Worm (Caenorhabditis elegans) whole organism, L4 larva: ENCODE results near the gene srt-63.

Experiments used
- D1046.2 ChIP-seq: fragments of 200-800 bp; sonication (Bioruptor generic); IDR thresholded peaks from 2 replicates; pipeline ENCODE4 v1.3.6; 2022; ENCODE audit warnings: missing genetic modification characterization, missing compliant biosample characterization
- F10B5.3 ChIP-seq: sonication (generic microtip); optimal IDR thresholded peaks from 2 replicates; lab custom pipeline; 2016; ENCODE audit warnings: mild to moderate bottlenecking, missing genetic modification characterization, missing compliant biosample characterization
- Y5F2A.4 ChIP-seq: fragments of 200-800 bp; sonication (Bioruptor generic); optimal IDR thresholded peaks from 2 replicates; lab custom pipeline; 2018; ENCODE audit warnings: mild to moderate bottlenecking, missing genetic modification characterization, missing compliant biosample characterization
- ZK337.2 ChIP-seq: fragments of 200-800 bp; sonication (Bioruptor generic); IDR thresholded peaks from 2 replicates; pipeline ENCODE4 v1.3.6; 2022; ENCODE audit warnings: missing genetic modification reagents, missing genetic modification characterization, missing compliant biosample characterization
- ama-1 ChIP-seq: fragments of 150-350 bp; optimal IDR thresholded peaks from 2 replicates; lab custom pipeline; 2014; ENCODE audit warnings: inconsistent platforms, mixed read lengths
- attf-4 ChIP-seq: sonication (generic microtip); optimal IDR thresholded peaks from 3 replicates; lab custom pipeline; 2017; ENCODE audit warnings: missing biosample characterization, missing genetic modification characterization
- ceh-20 ChIP-seq: fragments of 200-800 bp; sonication (Bioruptor generic); IDR thresholded peaks from 2 replicates; pipeline ENCODE4 v1.3.6; 2022; ENCODE audit warnings: missing genetic modification reagents, missing genetic modification characterization, missing compliant biosample characterization
- ceh-32 ChIP-seq: sonication (generic microtip); optimal IDR thresholded peaks from 2 replicates; lab custom pipeline; 2016; ENCODE audit warnings: mild to moderate bottlenecking, missing genetic modification characterization, missing compliant biosample characterization; ENCODE audit not compliant: poor library complexity
- ctbp-1 ChIP-seq: fragments of 200-800 bp; sonication (Bioruptor generic); IDR thresholded peaks from 2 replicates; pipeline ENCODE4 v1.3.6; 2022; ENCODE audit warnings: missing genetic modification reagents, missing genetic modification characterization, missing compliant biosample characterization
- daf-16 ChIP-seq, 3 experiments: sonication (generic microtip); optimal IDR thresholded peaks; 2 replicates each; lab custom pipeline; 2016 to 2017; ENCODE audit warnings: missing genetic modification characterization in 3 of 3, missing genetic modification reagents in 3 of 3, mild to moderate bottlenecking in 2 of 3, missing compliant biosample characterization in 2 of 3, missing biosample characterization in 1 of 3, moderate library complexity in 1 of 3
- daf-19 ChIP-seq: fragments of 200-800 bp; sonication (Bioruptor generic); conservative IDR thresholded peaks from 2 replicates; pipeline ENCODE4 v1.3.6; 2022; ENCODE audit warnings: missing genetic modification characterization, missing compliant biosample characterization
- duxl-1 ChIP-seq: sonication (generic microtip); optimal IDR thresholded peaks from 2 replicates; lab custom pipeline; 2016; ENCODE audit warnings: mild to moderate bottlenecking, missing genetic modification characterization, moderate library complexity, missing compliant biosample characterization; ENCODE audit not compliant: poor library complexity
- dve-1 ChIP-seq: sonication (generic microtip); optimal IDR thresholded peaks from 2 replicates; lab custom pipeline; 2017; ENCODE audit warnings: antibody characterized with exemption, mild to moderate bottlenecking, missing genetic modification characterization, missing compliant biosample characterization; ENCODE audit not compliant: insufficient read depth
- egl-27 ChIP-seq: sonication (generic microtip); optimal IDR thresholded peaks from 3 replicates; lab custom pipeline; 2017; ENCODE audit warnings: missing biosample characterization, missing genetic modification reagents, missing genetic modification characterization
- fkh-10 ChIP-seq: fragments of 150-350 bp; optimal IDR thresholded peaks from 2 replicates; lab custom pipeline; 2014; ENCODE audit warnings: missing biosample characterization, missing genetic modification reagents, missing genetic modification characterization
- hlh-11 ChIP-seq: fragments of 200-800 bp; sonication (Bioruptor generic); optimal IDR thresholded peaks from 2 replicates; lab custom pipeline; 2018; ENCODE audit warnings: mild to moderate bottlenecking, missing genetic modification characterization, missing compliant biosample characterization
- hmg-1.1 ChIP-seq: fragments of 200-800 bp; sonication (Bioruptor generic); IDR thresholded peaks from 2 replicates; pipeline ENCODE4 v1.3.6; 2022; ENCODE audit warnings: missing genetic modification reagents, missing genetic modification characterization, missing compliant biosample characterization
- jun-1 ChIP-seq: fragments of 150-350 bp; optimal IDR thresholded peaks from 2 replicates; lab custom pipeline; 2014; ENCODE audit warnings: missing biosample characterization, missing genetic modification reagents, missing genetic modification characterization
- lin-13 ChIP-seq: fragments of 150-350 bp; optimal IDR thresholded peaks from 2 replicates; lab custom pipeline; 2014; ENCODE audit warnings: missing biosample characterization, missing genetic modification reagents, missing genetic modification characterization
- lin-15B ChIP-seq: fragments of 150-350 bp; sonication (generic microtip); optimal IDR thresholded peaks from 3 replicates; lab custom pipeline; 2014; ENCODE audit warnings: missing biosample characterization, missing genetic modification characterization
- lin-38 ChIP-seq: fragments of 200-800 bp; sonication (Bioruptor generic); IDR thresholded peaks from 2 replicates; pipeline ENCODE4 v1.3.6; 2022; ENCODE audit warnings: missing genetic modification reagents, missing genetic modification characterization, missing compliant biosample characterization
- lin-39 ChIP-seq: fragments of 150-350 bp; optimal IDR thresholded peaks from 2 replicates; lab custom pipeline; 2014; ENCODE audit warnings: missing biosample characterization, missing genetic modification reagents, missing genetic modification characterization
- madf-5 ChIP-seq, 2 experiments: fragments of 200-800 bp; sonication (Bioruptor generic); IDR thresholded peaks; 2 replicates each; pipeline ENCODE4 v1.3.6; 2022; ENCODE audit warnings: missing compliant biosample characterization in 2 of 2, missing genetic modification characterization in 2 of 2
- mep-1 ChIP-seq: fragments of 150-350 bp; sonication (generic microtip); optimal IDR thresholded peaks from 3 replicates; lab custom pipeline; 2014; ENCODE audit warnings: missing biosample characterization, missing genetic modification characterization
- nhr-10 ChIP-seq: fragments of 150-350 bp; optimal IDR thresholded peaks from 2 replicates; lab custom pipeline; 2014; ENCODE audit warnings: missing biosample characterization, missing genetic modification characterization
- nhr-11 ChIP-seq: fragments of 150-350 bp; optimal IDR thresholded peaks from 2 replicates; lab custom pipeline; 2014; ENCODE audit warnings: missing biosample characterization, missing genetic modification characterization
- nhr-28 ChIP-seq: fragments of 150-350 bp; optimal IDR thresholded peaks from 2 replicates; lab custom pipeline; 2014; ENCODE audit warnings: missing biosample characterization, missing genetic modification characterization
- nhr-41 ChIP-seq: fragments of 200-800 bp; sonication (Bioruptor generic); IDR thresholded peaks from 2 replicates; pipeline ENCODE4 v1.3.6; 2022; ENCODE audit warnings: missing genetic modification reagents, missing genetic modification characterization, missing compliant biosample characterization
- nhr-42 ChIP-seq: fragments of 200-800 bp; sonication (Bioruptor generic); IDR thresholded peaks from 2 replicates; pipeline ENCODE4 v1.3.6; 2022; ENCODE audit warnings: missing genetic modification characterization, missing compliant biosample characterization
- nhr-6 ChIP-seq: fragments of 150-350 bp; optimal IDR thresholded peaks from 2 replicates; lab custom pipeline; 2014; ENCODE audit warnings: missing biosample characterization, missing genetic modification characterization
- nhr-77 ChIP-seq: fragments of 150-350 bp; optimal IDR thresholded peaks from 2 replicates; lab custom pipeline; 2014; ENCODE audit warnings: missing biosample characterization, missing genetic modification characterization
- pha-4 ChIP-seq, 2 experiments: fragments of 150-350 bp in 1 of 2; fragments of 200-800 bp in 1 of 2; sonication (Bioruptor generic) in 1 of 2; IDR thresholded peaks in 1 of 2; optimal IDR thresholded peaks in 1 of 2; 2 replicates each; pipeline versions ENCODE4 v1.3.6 to Lab custom; 2014 to 2022; ENCODE audit warnings: missing genetic modification characterization in 2 of 2, missing genetic modification reagents in 2 of 2, missing biosample characterization in 1 of 2, missing compliant biosample characterization in 1 of 2
- saeg-2 ChIP-seq: fragments of 200-800 bp; sonication (Bioruptor generic); IDR thresholded peaks from 2 replicates; pipeline ENCODE4 v1.3.6; 2022; ENCODE audit warnings: missing genetic modification reagents, missing genetic modification characterization, missing compliant biosample characterization
- snpc-1.2 ChIP-seq: fragments of 200-800 bp; sonication (Bioruptor generic); IDR thresholded peaks from 2 replicates; pipeline ENCODE4 v1.3.6; 2022; ENCODE audit warnings: missing genetic modification reagents, missing genetic modification characterization, missing compliant biosample characterization
- spr-3 ChIP-seq: fragments of 200-800 bp; sonication (Bioruptor generic); optimal IDR thresholded peaks from 2 replicates; lab custom pipeline; 2018; ENCODE audit warnings: mild to moderate bottlenecking, missing genetic modification characterization, missing compliant biosample characterization
- unc-62 ChIP-seq, 3 experiments: fragments of 150-350 bp in 1 of 3; sonication (generic microtip); optimal IDR thresholded peaks in 2 of 3; peaks in 1 of 3; 1 replicate in 1 of 3; 2 replicates in 2 of 3; lab custom pipeline; 2014 to 2017; ENCODE audit warnings: missing biosample characterization in 3 of 3, missing genetic modification characterization in 3 of 3, missing genetic modification reagents in 3 of 3, missing genotype in 1 of 3
- vab-7 ChIP-seq: fragments of 200-800 bp; sonication (Bioruptor generic); IDR thresholded peaks from 2 replicates; pipeline ENCODE4 v1.3.6; 2022; ENCODE audit warnings: missing genetic modification reagents, missing genetic modification characterization, missing compliant biosample characterization
- zfp-3 ChIP-seq: fragments of 200-800 bp; sonication (Bioruptor generic); conservative IDR thresholded peaks from 2 replicates; pipeline ENCODE4 v1.3.6; 2022; ENCODE audit warnings: missing genetic modification reagents, missing genetic modification characterization, missing compliant biosample characterization
- ztf-7 ChIP-seq: fragments of 150-350 bp; optimal IDR thresholded peaks from 2 replicates; lab custom pipeline; 2014; ENCODE audit warnings: missing biosample characterization, missing genetic modification characterization

The srt-63 gene

DNA sequence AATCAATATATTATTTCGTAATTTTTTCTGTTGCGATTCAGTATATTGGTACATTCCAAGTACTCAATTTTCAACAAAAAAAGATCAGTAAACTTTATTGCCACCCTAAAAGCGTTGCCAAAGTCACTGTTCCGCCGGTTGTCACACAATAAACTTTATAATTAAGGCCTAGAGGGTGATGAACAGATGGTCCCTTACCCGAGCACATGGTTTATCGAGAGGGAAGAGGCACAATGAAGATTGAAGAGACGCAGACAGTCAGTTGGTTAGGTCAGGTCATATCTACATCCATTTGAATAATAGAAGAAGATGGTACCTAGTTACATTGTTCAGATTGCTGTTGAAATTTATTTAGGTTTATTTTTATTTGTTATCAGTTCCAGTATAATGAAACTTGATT is 858 bp upstream of the srt-63 start:
- TF ChIP-seq lin-13 (GFP tag; lab: Kevin White, UChicago) (no peak), ama-1 (no peak), ZK337.2 (GFP tag; lab: Robert Waterston, UW) (no peak), egl-27 (no peak), lin-38 (no peak), nhr-6 (tag; lab: Kevin White, UChicago) (no peak), snpc-1.2 (GFP tag; lab: Robert Waterston, UW) (no peak), jun-1 (tag; lab: Kevin White, UChicago) (no peak), daf-16 (GFP tag; optimal IDR thresholded peaks at IDR 0.05; lab: Kevin White, UChicago) (no peak), daf-16 (tag; optimal IDR thresholded peaks at IDR 0.05; lab: Kevin White, UChicago) (no peak), nhr-77 (tag; lab: Kevin White, UChicago) (no peak), lin-39 (tag; lab: Kevin White, UChicago) (no peak), hlh-11 (tag; lab: Kevin White, UChicago) (no peak), Y5F2A.4 (GFP tag; lab: Kevin White, UChicago) (no peak), mep-1 (tag; lab: Kevin White, UChicago) (no peak), saeg-2 (GFP tag; lab: Robert Waterston, UW) (no peak), vab-7 (GFP tag; lab: Robert Waterston, UW) (no peak)

DNA sequence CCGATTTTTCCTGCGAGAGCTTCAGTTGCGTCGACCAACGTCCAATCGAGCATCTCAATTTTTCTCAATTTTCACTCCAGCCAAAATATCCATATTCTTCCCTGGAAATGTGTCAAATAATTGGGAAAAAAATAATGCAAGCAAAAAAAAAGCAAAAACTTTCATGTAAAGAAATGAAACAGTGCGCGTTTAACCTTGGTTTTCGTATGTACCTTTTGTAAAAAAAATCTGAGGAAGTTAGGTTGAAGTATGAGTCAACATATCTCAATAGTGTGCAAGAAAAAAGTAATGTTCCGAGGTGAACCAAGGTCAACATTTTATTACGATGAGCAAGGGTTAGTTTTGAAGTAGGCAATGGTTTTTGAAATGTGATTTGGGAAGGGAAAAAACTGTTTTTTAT is 5.8 kb downstream of the srt-63 start, which contains the start of gene T28A11.13:
Gene T28A11.13 (minus strand): TSS at position 101 of the 400 bp plus-strand sequence.
- no peak for TF ChIP-seq fkh-10 (GFP tag; lab: Kevin White, UChicago)

DNA sequence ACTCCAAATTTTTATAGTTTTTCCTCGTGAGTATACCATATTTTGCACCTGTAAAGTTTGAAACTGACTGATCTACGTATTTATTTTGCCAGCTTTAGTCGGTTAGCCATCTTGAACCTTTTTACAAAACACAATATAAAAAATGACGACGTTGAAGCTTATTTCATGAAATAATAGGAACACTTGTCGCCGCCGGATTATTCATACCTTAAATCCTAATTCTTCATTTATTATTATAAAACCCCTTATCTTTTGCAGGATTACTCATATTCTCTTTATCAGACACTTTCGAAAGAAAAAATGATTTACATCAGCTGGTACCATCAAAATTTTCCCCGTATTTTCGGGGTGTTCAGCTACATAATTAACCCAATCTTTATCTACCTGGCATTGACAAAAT is 8.4 kb downstream of the srt-63 start, which contains the start of gene srj-8:
Gene srj-8 (plus strand): TSS at position 301 of the 400 bp plus-strand sequence.
- TF ChIP-seq lin-38 (no peak), ama-1 (no peak), lin-15B (tag; lab: Kevin White, UChicago) (no peak), D1046.2 (GFP tag; lab: Robert Waterston, UW) (no peak), nhr-41 (GFP tag; lab: Robert Waterston, UW) (no peak), zfp-3 (no peak)

DNA sequence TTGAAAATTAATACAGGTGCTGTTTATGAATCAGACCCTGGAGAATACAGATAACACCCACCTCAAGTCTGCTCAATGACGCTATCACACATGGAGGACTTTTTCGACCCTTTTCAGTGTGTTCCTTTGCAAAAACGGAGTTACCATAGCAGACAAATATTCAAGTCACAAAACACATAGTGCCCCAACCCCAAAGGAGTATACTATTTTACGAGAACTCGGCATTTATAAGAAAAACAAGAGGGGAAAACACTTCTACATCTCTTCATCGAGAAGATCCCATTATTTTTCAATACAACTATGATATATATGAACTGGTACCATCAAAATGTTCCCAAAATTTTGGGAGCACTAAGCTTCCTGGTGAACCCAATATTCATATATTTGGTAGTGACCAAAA is 11.2 kb downstream of the srt-63 start, which contains the start of gene srj-7:
Gene srj-7 (plus strand): TSS at position 301 of the 400 bp plus-strand sequence.
- TF ChIP-seq unc-62 (GFP tag; optimal IDR thresholded peaks at IDR 0.05 in 1 of 2; lab: Kevin White, UChicago) (peak in 1 of 2 experiments; percentile 39), unc-62 (tag; optimal IDR thresholded peaks at IDR 0.05; lab: Kevin White, UChicago) (no peak), hmg-1.1 (no peak), nhr-42 (GFP tag; lab: Robert Waterston, UW) (no peak), madf-5 (GFP tag; IDR thresholded peaks at IDR 0.05; lab: Robert Waterston, UW) (no peak), daf-19 (no peak)
- TF ChIP-seq, all 104 proteins: peak for 1

DNA sequence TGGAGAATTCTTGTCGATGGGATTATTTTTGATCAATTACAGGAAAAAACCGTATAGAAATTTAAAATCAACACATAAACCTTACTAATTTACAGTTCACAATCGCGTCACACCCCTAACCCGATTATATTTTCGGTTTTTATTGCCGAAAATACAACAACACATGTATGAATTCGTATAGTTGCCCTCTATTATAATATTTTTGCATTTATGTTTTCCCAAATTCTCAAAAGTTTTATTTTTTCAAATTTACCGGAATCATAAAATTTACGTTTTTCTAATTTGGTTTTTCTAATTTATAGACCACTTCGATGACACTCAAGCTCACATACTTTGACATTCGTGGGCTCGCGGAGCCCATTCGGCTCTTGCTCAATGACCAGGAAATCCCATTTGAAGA is 13.0 kb downstream of the srt-63 start, which contains the start of gene gst-23:
Gene gst-23 (plus strand): TSS at position 301 of the 400 bp plus-strand sequence.
- no peak for TF ChIP-seq ceh-32 (tag; lab: Kevin White, UChicago)
- TF ChIP-seq ceh-20 (GFP tag; lab: Robert Waterston, UW), result no peak
- TF ChIP-seq duxl-1 (tag; lab: Kevin White, UChicago), result no peak
- no peak for TF ChIP-seq nhr-28 (tag; lab: Kevin White, UChicago)
- TF ChIP-seq F10B5.3 (tag; lab: Kevin White, UChicago), result no peak
- TF ChIP-seq dve-1 (tag; lab: Kevin White, UChicago), result no peak
- TF ChIP-seq nhr-11 (tag; lab: Kevin White, UChicago), result no peak
- no peak for TF ChIP-seq attf-4 (tag; lab: Kevin White, UChicago)
- no peak for TF ChIP-seq daf-19
- no peak for TF ChIP-seq unc-62 (GFP tag; optimal IDR thresholded peaks at IDR 0.05 in 1 of 2; lab: Kevin White, UChicago)
- TF ChIP-seq unc-62 (tag; optimal IDR thresholded peaks at IDR 0.05; lab: Kevin White, UChicago), result no peak
- no peak for TF ChIP-seq ztf-7 (tag; lab: Kevin White, UChicago)
- TF ChIP-seq ZK337.2 (GFP tag; lab: Robert Waterston, UW), result no peak
- TF ChIP-seq spr-3, result no peak
- TF ChIP-seq ctbp-1 (GFP tag; lab: Robert Waterston, UW), result no peak
- TF ChIP-seq pha-4 (GFP tag; IDR thresholded peaks at IDR 0.05; lab: Robert Waterston, UW), result no peak
- no peak for TF ChIP-seq pha-4 (tag; optimal IDR thresholded peaks at IDR 0.05; lab: Kevin White, UChicago)
- no peak for TF ChIP-seq nhr-10 (tag; lab: Kevin White, UChicago)
- no peak for TF ChIP-seq mep-1 (tag; lab: Kevin White, UChicago)
- no peak for TF ChIP-seq vab-7 (GFP tag; lab: Robert Waterston, UW)
